Worm (Caenorhabditis elegans) whole organism, young adult: Measurements from ENCODE around the gene clec-187.

ENCODE experiments used
- ceh-91 ChIP-seq: fragments of 200-800 bp; sonication (Bioruptor generic); IDR thresholded peaks from 2 replicates; pipeline ENCODE4 v1.3.6; 2022; ENCODE audit warnings: missing genetic modification reagents, missing genetic modification characterization, missing compliant biosample characterization
- hsf-1 ChIP-seq: fragments of 200-800 bp; sonication (Bioruptor generic); IDR thresholded peaks from 2 replicates; pipeline ENCODE4 v1.3.6; 2022; ENCODE audit warnings: missing genetic modification reagents, missing genetic modification characterization, missing compliant biosample characterization
- rpc-1 ChIP-seq, 2 experiments: fragments of 150-350 bp in 1 of 2; sonication (generic microtip) in 1 of 2; optimal IDR thresholded peaks; 2 replicates each; lab custom pipeline; 2014 to 2018; ENCODE audit warnings: missing biosample characterization in 1 of 2, missing genetic modification characterization in 1 of 2, missing genetic modification reagents in 1 of 2, missing genotype in 1 of 2
- ztf-22 ChIP-seq: fragments of 200-800 bp; sonication (Bioruptor generic); optimal IDR thresholded peaks from 2 replicates; lab custom pipeline; 2018; ENCODE audit warnings: mild to moderate bottlenecking, missing genetic modification characterization, moderate library complexity, missing compliant biosample characterization

DNA sequence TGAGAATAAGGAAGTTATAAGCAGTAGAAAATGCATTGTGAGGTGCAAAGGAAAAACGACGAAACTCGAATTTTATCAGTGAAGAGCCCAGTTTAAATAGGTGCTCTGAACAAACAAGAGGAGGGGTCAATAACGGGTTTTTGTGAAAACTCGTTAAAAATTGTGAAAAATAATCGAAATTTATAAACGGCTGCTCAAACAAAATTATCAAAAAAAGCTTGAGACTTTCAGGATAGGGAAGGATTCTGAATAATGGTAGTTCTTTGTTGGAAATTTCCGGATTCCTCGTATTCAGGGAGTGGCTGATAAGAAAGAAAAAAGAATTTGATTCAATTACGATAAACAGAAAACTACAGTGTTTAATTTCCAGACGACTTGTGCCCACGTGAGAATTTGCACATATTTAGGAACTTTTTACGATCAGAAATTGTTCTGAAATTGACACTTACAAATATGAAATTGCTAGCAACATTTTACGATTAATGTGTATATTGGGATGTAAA, at the start of gene clec-187:
- no peak for TF ChIP-seq rpc-1 (optimal IDR thresholded peaks at IDR 0.05; lab: Kevin White, UChicago)
- no peak for TF ChIP-seq rpc-1 (tag; optimal IDR thresholded peaks at IDR 0.05; lab: Kevin White, UChicago)
- no peak for TF ChIP-seq ztf-22
- no peak for TF ChIP-seq ceh-91 (GFP tag; lab: Robert Waterston, UW)
- no peak for TF ChIP-seq hsf-1 (GFP tag; lab: Robert Waterston, UW)
